Worm (Caenorhabditis elegans) whole organism, late embryonic: ENCODE measurements around the gene cyn-12.

Experiments used
- C08G9.2 ChIP-seq: sonication (generic microtip); optimal IDR thresholded peaks from 2 replicates; lab custom pipeline; 2016; ENCODE audit warnings: mild to moderate bottlenecking, missing genetic modification characterization, moderate library complexity, missing compliant biosample characterization
- C38D4.7 ChIP-seq: fragments of 200-800 bp; sonication (Bioruptor generic); optimal IDR thresholded peaks from 2 replicates; lab custom pipeline; 2018; ENCODE audit warnings: mild to moderate bottlenecking, missing genetic modification characterization, moderate library complexity, missing compliant biosample characterization
- F13H6.1 ChIP-seq: sonication (generic microtip); optimal IDR thresholded peaks from 2 replicates; lab custom pipeline; 2016; ENCODE audit warnings: missing genetic modification characterization, missing compliant biosample characterization
- K02D7.2 ChIP-seq: sonication (generic microtip); optimal IDR thresholded peaks from 2 replicates; lab custom pipeline; 2017; ENCODE audit warnings: mild to moderate bottlenecking, missing genetic modification characterization, missing compliant biosample characterization
- K09A11.1 ChIP-seq: sonication (generic microtip); optimal IDR thresholded peaks from 2 replicates; lab custom pipeline; 2017; ENCODE audit warnings: antibody characterized with exemption, mild to moderate bottlenecking, missing genetic modification characterization, missing compliant biosample characterization; ENCODE audit not compliant: insufficient read depth
- T23F11.4 ChIP-seq: fragments of 200-800 bp; sonication (Bioruptor generic); optimal IDR thresholded peaks from 2 replicates; lab custom pipeline; 2018; ENCODE audit warnings: mild to moderate bottlenecking, missing genetic modification characterization, missing compliant biosample characterization
- ama-1 ChIP-seq: fragments of 150-350 bp; optimal IDR thresholded peaks from 2 replicates; lab custom pipeline; 2014
- ceh-14 ChIP-seq: sonication (generic microtip); optimal IDR thresholded peaks from 2 replicates; lab custom pipeline; 2016; ENCODE audit warnings: missing genotype, missing genetic modification characterization, missing compliant biosample characterization
- ceh-18 ChIP-seq: sonication (generic microtip); optimal IDR thresholded peaks from 2 replicates; lab custom pipeline; 2016; ENCODE audit warnings: missing genetic modification characterization, missing compliant biosample characterization
- ceh-19 ChIP-seq: fragments of 200-800 bp; sonication (Bioruptor generic); optimal IDR thresholded peaks from 2 replicates; lab custom pipeline; 2018; ENCODE audit warnings: mild to moderate bottlenecking, missing genetic modification characterization, missing compliant biosample characterization
- ceh-2 ChIP-seq: sonication (generic microtip); optimal IDR thresholded peaks from 2 replicates; lab custom pipeline; 2016; ENCODE audit warnings: missing genotype, missing genetic modification characterization, missing compliant biosample characterization
- ceh-22 ChIP-seq: sonication (generic microtip); optimal IDR thresholded peaks from 2 replicates; lab custom pipeline; 2017; ENCODE audit warnings: missing biosample characterization, missing genetic modification characterization
- ceh-24 ChIP-seq: sonication (generic microtip); optimal IDR thresholded peaks from 2 replicates; lab custom pipeline; 2016; ENCODE audit warnings: mild to moderate bottlenecking, missing genetic modification characterization, missing compliant biosample characterization
- ceh-30 ChIP-seq: fragments of 150-350 bp; optimal IDR thresholded peaks from 2 replicates; lab custom pipeline; 2014; ENCODE audit warnings: missing biosample characterization, missing genetic modification characterization
- ceh-48 ChIP-seq: sonication (generic microtip); optimal IDR thresholded peaks from 2 replicates; lab custom pipeline; 2016; ENCODE audit warnings: missing genetic modification characterization, inconsistent platforms, missing compliant biosample characterization
- dve-1 ChIP-seq: sonication (generic microtip); optimal IDR thresholded peaks from 2 replicates; lab custom pipeline; 2017; ENCODE audit warnings: antibody characterized with exemption, mild to moderate bottlenecking, missing genetic modification characterization, missing compliant biosample characterization
- elt-2 ChIP-seq: sonication (generic microtip); optimal IDR thresholded peaks from 2 replicates; lab custom pipeline; 2016; ENCODE audit warnings: missing genetic modification reagents, missing genetic modification characterization, missing compliant biosample characterization
- elt-4 ChIP-seq: sonication (generic microtip); optimal IDR thresholded peaks from 2 replicates; lab custom pipeline; 2016; ENCODE audit warnings: missing genetic modification characterization, missing compliant biosample characterization
- fax-1 ChIP-seq: sonication (generic microtip); optimal IDR thresholded peaks from 2 replicates; lab custom pipeline; 2016; ENCODE audit warnings: missing genotype, missing genetic modification characterization, missing compliant biosample characterization
- fkh-6 ChIP-seq: sonication (generic microtip); optimal IDR thresholded peaks from 2 replicates; lab custom pipeline; 2016; ENCODE audit warnings: missing genetic modification characterization, missing compliant biosample characterization
- gmeb-2 ChIP-seq: sonication (generic microtip); optimal IDR thresholded peaks from 2 replicates; lab custom pipeline; 2016; ENCODE audit warnings: missing genetic modification characterization, inconsistent platforms, missing compliant biosample characterization
- hlh-13 ChIP-seq: fragments of 200-800 bp; sonication (Bioruptor generic); optimal IDR thresholded peaks from 2 replicates; lab custom pipeline; 2018; ENCODE audit warnings: mild to moderate bottlenecking, missing genetic modification characterization, missing compliant biosample characterization
- hlh-15 ChIP-seq: sonication (generic microtip); optimal IDR thresholded peaks from 2 replicates; lab custom pipeline; 2016; ENCODE audit warnings: missing genetic modification characterization, missing compliant biosample characterization
- hlh-8 ChIP-seq: sonication (generic microtip); optimal IDR thresholded peaks from 2 replicates; lab custom pipeline; 2016; ENCODE audit warnings: missing genotype, missing genetic modification characterization, missing compliant biosample characterization
- lin-11 ChIP-seq: fragments of 200-800 bp; sonication (Bioruptor generic); optimal IDR thresholded peaks from 2 replicates; lab custom pipeline; 2018; ENCODE audit warnings: mild to moderate bottlenecking, missing genetic modification characterization, missing compliant biosample characterization
- madf-2 ChIP-seq: sonication (generic microtip); optimal IDR thresholded peaks from 2 replicates; lab custom pipeline; 2017; ENCODE audit warnings: missing genetic modification characterization, missing compliant biosample characterization
- mec-3 ChIP-seq: sonication (generic microtip); optimal IDR thresholded peaks from 2 replicates; lab custom pipeline; 2016; ENCODE audit warnings: borderline replicate concordance, missing genetic modification characterization, missing compliant biosample characterization
- nfya-1 ChIP-seq: sonication (generic microtip); optimal IDR thresholded peaks from 2 replicates; lab custom pipeline; 2017; ENCODE audit warnings: missing genetic modification characterization, mild to moderate bottlenecking, missing compliant biosample characterization, antibody characterized with exemption, moderate library complexity
- nhr-11 ChIP-seq: fragments of 150-350 bp; optimal IDR thresholded peaks from 2 replicates; lab custom pipeline; 2014; ENCODE audit warnings: missing biosample characterization, missing genetic modification characterization
- odd-2 ChIP-seq: sonication (generic microtip); optimal IDR thresholded peaks from 2 replicates; lab custom pipeline; 2017; ENCODE audit warnings: antibody characterized with exemption, mild to moderate bottlenecking, missing genetic modification characterization, missing compliant biosample characterization
- pag-3 ChIP-seq: sonication (generic microtip); optimal IDR thresholded peaks from 2 replicates; lab custom pipeline; 2016; ENCODE audit warnings: missing compliant biosample characterization, missing genetic modification characterization, borderline replicate concordance
- pax-1 ChIP-seq: fragments of 150-350 bp; optimal IDR thresholded peaks from 2 replicates; lab custom pipeline; 2014; ENCODE audit warnings: missing biosample characterization, missing genetic modification characterization
- pha-2 ChIP-seq: sonication (generic microtip); optimal IDR thresholded peaks from 2 replicates; lab custom pipeline; 2017; ENCODE audit warnings: mild to moderate bottlenecking, missing genetic modification characterization, missing compliant biosample characterization
- pqm-1 ChIP-seq: sonication (generic microtip); optimal IDR thresholded peaks from 2 replicates; lab custom pipeline; 2016; ENCODE audit warnings: missing genetic modification characterization, missing compliant biosample characterization
- pros-1 ChIP-seq: fragments of 150-350 bp; optimal IDR thresholded peaks from 2 replicates; lab custom pipeline; 2014; ENCODE audit warnings: missing biosample characterization, missing genetic modification reagents, missing genetic modification characterization
- ref-2 ChIP-seq: sonication (generic microtip); optimal IDR thresholded peaks from 2 replicates; lab custom pipeline; 2016; ENCODE audit warnings: missing genetic modification characterization, missing compliant biosample characterization
- rnt-1 ChIP-seq: sonication (generic microtip); optimal IDR thresholded peaks from 2 replicates; lab custom pipeline; 2016; ENCODE audit warnings: missing genetic modification characterization, missing compliant biosample characterization
- syd-9 ChIP-seq: sonication (generic microtip); optimal IDR thresholded peaks from 2 replicates; lab custom pipeline; 2016; ENCODE audit warnings: mild to moderate bottlenecking, missing genetic modification characterization, moderate library complexity, missing compliant biosample characterization
- tbx-7 ChIP-seq: sonication (generic microtip); optimal IDR thresholded peaks from 2 replicates; lab custom pipeline; 2016; ENCODE audit warnings: missing genotype, missing genetic modification characterization, missing compliant biosample characterization
- ttx-3 ChIP-seq: sonication (generic microtip); optimal IDR thresholded peaks from 2 replicates; lab custom pipeline; 2016; ENCODE audit warnings: missing genetic modification reagents, missing genetic modification characterization, missing compliant biosample characterization
- unc-55 ChIP-seq: sonication (generic microtip); optimal IDR thresholded peaks from 2 replicates; lab custom pipeline; 2017; ENCODE audit warnings: missing biosample characterization, missing genetic modification reagents, missing genetic modification characterization

The cyn-12 gene

DNA sequence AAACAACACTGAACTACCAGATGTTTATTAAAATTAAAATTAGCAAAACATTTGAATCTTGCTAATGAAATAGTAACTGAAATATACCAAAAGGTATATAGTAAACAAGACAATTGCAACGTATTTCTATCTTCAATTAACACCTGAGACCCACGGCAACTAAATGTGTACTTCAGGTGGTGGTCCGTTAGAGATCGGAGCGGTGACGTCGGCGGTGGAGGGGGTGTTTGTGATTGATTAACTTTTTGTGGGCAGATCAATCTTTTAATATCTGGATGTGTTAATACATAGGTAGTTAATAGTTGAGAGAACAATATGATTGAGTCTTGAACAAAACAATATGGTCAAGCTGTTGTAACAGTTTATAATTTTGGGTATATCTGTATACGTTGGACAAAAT is 36.9 kb downstream of the cyn-12 start:
- TF ChIP-seq ama-1 (lab: Kevin White, UChicago) = no peak
- TF ChIP-seq hlh-15 (tag; lab: Kevin White, UChicago) = no peak
- TF ChIP-seq fkh-6 (tag; lab: Kevin White, UChicago) = no peak
- TF ChIP-seq hlh-13 = no peak
- no peak for TF ChIP-seq ceh-24 (tag; lab: Kevin White, UChicago)
- TF ChIP-seq fax-1 = no peak
- TF ChIP-seq pha-2 = no peak
- TF ChIP-seq gmeb-2 = no peak
- TF ChIP-seq ceh-48 (tag; lab: Kevin White, UChicago) = no peak
- TF ChIP-seq ceh-2 = no peak
- TF ChIP-seq ceh-19 = no peak
- no peak for TF ChIP-seq odd-2 (tag; lab: Kevin White, UChicago)
- TF ChIP-seq K09A11.1 (tag; lab: Kevin White, UChicago) = no peak
- TF ChIP-seq, all 69 proteins: peak for 0

DNA sequence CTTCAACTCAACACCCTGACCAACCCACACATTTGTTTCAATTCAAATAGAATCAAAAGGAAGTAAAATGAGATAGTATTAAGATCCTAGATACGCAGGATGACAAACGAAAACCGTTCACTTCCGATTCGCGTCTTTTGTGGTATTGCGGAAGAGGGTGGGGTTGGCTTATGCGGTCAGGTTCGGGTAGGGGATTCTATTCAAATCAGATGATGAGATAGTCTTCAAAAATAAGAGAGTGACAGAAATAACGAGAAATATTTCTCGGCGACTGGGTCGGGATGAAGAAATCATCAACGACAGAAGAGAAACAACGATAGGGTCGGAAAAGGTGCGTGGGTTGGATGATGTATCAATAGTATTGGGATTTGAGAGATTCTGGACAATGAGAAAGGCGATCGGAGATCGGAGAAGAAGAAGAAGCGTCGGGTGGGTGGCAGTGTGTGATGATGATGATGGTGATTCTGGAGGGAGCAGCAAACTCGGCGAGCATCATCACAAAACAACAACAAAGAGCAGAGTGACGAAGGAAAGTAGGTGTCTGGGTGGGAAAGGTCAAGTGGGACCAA is 37.5 kb downstream of the cyn-12 start:
- TF ChIP-seq ref-2 (tag; lab: Kevin White, UChicago) (peak; percentile 34), C38D4.7 (GFP tag; lab: Kevin White, UChicago) (no peak), rnt-1 (tag; lab: Kevin White, UChicago) (peak; percentile 75), ceh-14 (tag; lab: Kevin White, UChicago) (no peak), nhr-11 (no peak), ceh-30 (tag; lab: Kevin White, UChicago) (no peak), F13H6.1 (no peak), pag-3 (tag; lab: Kevin White, UChicago) (no peak), nfya-1 (tag; lab: Kevin White, UChicago) (peak; percentile 31), elt-2 (tag; lab: Kevin White, UChicago) (no peak), lin-11 (tag; lab: Kevin White, UChicago) (no peak), ttx-3 (tag; lab: Kevin White, UChicago) (no peak), ceh-2 (no peak), pax-1 (no peak), mec-3 (no peak), T23F11.4 (GFP tag; lab: Kevin White, UChicago) (no peak), dve-1 (tag; lab: Kevin White, UChicago) (no peak), fkh-6 (tag; lab: Kevin White, UChicago) (no peak), elt-4 (no peak), ceh-22 (no peak), unc-55 (peak; percentile 41), C08G9.2 (tag; lab: Kevin White, UChicago) (peak; percentile 5), syd-9 (tag; lab: Kevin White, UChicago) (no peak), madf-2 (tag; lab: Kevin White, UChicago) (no peak), ceh-18 (tag; lab: Kevin White, UChicago) (peak; percentile 67), odd-2 (tag; lab: Kevin White, UChicago) (no peak), hlh-8 (tag; lab: Kevin White, UChicago) (no peak), tbx-7 (tag; lab: Kevin White, UChicago) (no peak), pros-1 (tag; lab: Kevin White, UChicago) (no peak), ceh-19 (no peak), K02D7.2 (tag; lab: Kevin White, UChicago) (no peak), pqm-1 (tag; lab: Kevin White, UChicago) (no peak)
